Worm (Caenorhabditis elegans) whole organism, L3 larva: ENCODE measurements around the gene str-61.

Source experiments
- elt-1 ChIP-seq: fragments of 150-350 bp; optimal IDR thresholded peaks from 2 replicates; lab custom pipeline; 2014; ENCODE audit warnings: missing biosample characterization, missing genetic modification characterization
- elt-2 ChIP-seq: sonication (generic microtip); optimal IDR thresholded peaks from 2 replicates; lab custom pipeline; 2016; ENCODE audit warnings: missing genetic modification reagents, mild to moderate bottlenecking, missing genetic modification characterization, missing compliant biosample characterization
- nhr-28 ChIP-seq: fragments of 150-350 bp; optimal IDR thresholded peaks from 2 replicates; lab custom pipeline; 2014; ENCODE audit warnings: missing biosample characterization, missing genetic modification characterization
- pha-4 ChIP-seq: fragments of 150-350 bp; optimal IDR thresholded peaks from 2 replicates; lab custom pipeline; 2014; ENCODE audit warnings: missing biosample characterization, missing genetic modification reagents, missing genetic modification characterization
- pqm-1 ChIP-seq: fragments of 150-350 bp; optimal IDR thresholded peaks from 2 replicates; lab custom pipeline; 2017; ENCODE audit warnings: missing biosample characterization, missing genetic modification characterization, inconsistent platforms

str-61 gene

DNA sequence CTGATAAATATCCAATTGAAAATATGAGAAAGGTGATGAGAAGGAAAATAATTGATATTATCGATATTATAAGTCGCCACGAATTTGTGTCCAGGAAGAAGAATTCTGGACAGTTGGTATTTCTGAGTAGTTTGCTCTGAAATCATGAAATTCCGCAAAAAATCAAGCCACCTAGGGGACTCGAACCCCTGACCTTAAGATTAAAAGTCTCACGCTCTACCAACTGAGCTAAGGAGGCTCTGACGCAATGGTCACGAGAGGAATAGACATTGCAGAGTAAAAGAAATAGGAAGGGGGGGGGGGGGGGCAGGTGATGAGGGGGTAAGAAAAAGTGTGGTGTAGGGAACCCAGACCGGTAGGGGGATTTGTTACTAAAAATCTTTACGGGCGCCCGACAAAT, 49.2 kb downstream of the str-61 start:
- TF ChIP-seq nhr-28 (tag; lab: Kevin White, UChicago): no peak
- peak; percentile 18 for TF ChIP-seq elt-2 (tag; lab: Kevin White, UChicago)

DNA sequence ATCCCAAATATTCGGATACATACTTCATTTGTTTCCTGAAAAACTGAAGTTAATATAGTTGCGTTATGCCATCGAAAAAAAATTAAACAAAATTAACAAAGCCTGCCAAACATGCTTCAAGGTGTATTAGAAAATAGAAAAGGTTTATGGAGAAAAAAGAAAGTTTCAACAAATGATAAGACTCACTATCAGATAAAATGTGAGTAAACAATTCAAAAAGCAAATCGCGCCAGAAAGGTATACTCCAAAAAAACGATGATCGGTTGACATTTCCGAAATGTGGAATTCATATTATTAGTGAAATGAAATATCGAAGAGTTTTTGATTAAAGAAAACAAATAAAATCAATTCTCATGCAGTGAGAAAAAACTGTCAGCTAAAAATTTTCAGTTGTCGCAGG, 50.2 kb downstream of the str-61 start, which contains the start of gene Y70C5A.3:
Y70C5A.3 (minus strand) TSS at position 50 of the 400 bp plus-strand sequence.
- peak; percentile 60 for TF ChIP-seq elt-2 (tag; lab: Kevin White, UChicago)
- TF ChIP-seq pqm-1: peak; percentile 30
- peak; percentile 19 for TF ChIP-seq pha-4
- no peak for TF ChIP-seq elt-1 (tag; lab: Kevin White, UChicago)
